Fruit fly (Drosophila melanogaster) whole organism, embryonic: ENCODE data around the gene ebi.

ENCODE experiments used
- Adf1 ChIP-seq: fragments of 200-800 bp; sonication (Bioruptor generic); IDR thresholded peaks from 2 replicates; pipeline ENCODE4 v1.3.6; 2022; ENCODE audit warnings: missing biosample characterization, missing genetic modification characterization
- Atf6 ChIP-seq: fragments of 200-800 bp; sonication (Bioruptor generic); IDR thresholded peaks from 2 replicates; pipeline ENCODE4 v1.3.6; 2022; ENCODE audit warnings: missing biosample characterization, missing genetic modification characterization
- Bgb ChIP-seq: fragments of 200-800 bp; sonication (Bioruptor generic); IDR thresholded peaks from 2 replicates; pipeline ENCODE4 v1.3.6; 2022; ENCODE audit warnings: missing biosample characterization, missing genetic modification characterization; ENCODE audit not compliant: partially characterized antibody
- CG10321 ChIP-seq: fragments of 200-800 bp; sonication (Bioruptor generic); IDR thresholded peaks from 2 replicates; pipeline ENCODE4 v1.3.6; 2022; ENCODE audit warnings: missing biosample characterization, missing genetic modification characterization
- CG10366 ChIP-seq: fragments of 200-800 bp; sonication (Bioruptor generic); IDR thresholded peaks from 2 replicates; pipeline ENCODE4 v1.3.6; 2022; ENCODE audit warnings: missing biosample characterization, missing genetic modification characterization
- CG11723 ChIP-seq: fragments of 200-800 bp; sonication (Bioruptor generic); optimal IDR thresholded peaks from 2 replicates; lab custom pipeline; 2017; ENCODE audit warnings: missing biosample characterization, mild to moderate bottlenecking, missing genetic modification characterization
- CG12299 ChIP-seq: fragments of 200-800 bp; sonication (Bioruptor generic); optimal IDR thresholded peaks from 2 replicates; lab custom pipeline; 2018; ENCODE audit warnings: missing biosample characterization, mild to moderate bottlenecking, missing genetic modification characterization
- CG1233 ChIP-seq: fragments of 200-800 bp; sonication (Bioruptor generic); optimal IDR thresholded peaks from 4 replicates; lab custom pipeline; 2018; ENCODE audit warnings: missing biosample characterization, mild to moderate bottlenecking, missing genetic modification characterization
- CG1792 ChIP-seq: fragments of 200-800 bp; sonication (Bioruptor generic); optimal IDR thresholded peaks from 2 replicates; lab custom pipeline; 2016; ENCODE audit warnings: missing biosample characterization, missing genetic modification characterization
- CG18619 ChIP-seq: fragments of 200-800 bp; sonication (Bioruptor generic); optimal IDR thresholded peaks from 3 replicates; lab custom pipeline; 2017; ENCODE audit warnings: missing biosample characterization, mild to moderate bottlenecking, missing genetic modification characterization
- CG3163 ChIP-seq: fragments of 200-800 bp; sonication (Bioruptor generic); optimal IDR thresholded peaks from 3 replicates; lab custom pipeline; 2016; ENCODE audit warnings: missing biosample characterization, missing genetic modification characterization
- CG3847 ChIP-seq: fragments of 200-800 bp; sonication (Bioruptor generic); IDR thresholded peaks from 2 replicates; pipeline ENCODE4 v1.3.6; 2022; ENCODE audit warnings: missing biosample characterization, missing genetic modification characterization
- CG4404 ChIP-seq: fragments of 200-800 bp; sonication (Bioruptor generic); IDR thresholded peaks from 2 replicates; pipeline ENCODE4 v1.3.6; 2022; ENCODE audit warnings: missing biosample characterization, missing genetic modification characterization
- CG4424 ChIP-seq: fragments of 200-800 bp; sonication (Bioruptor generic); optimal IDR thresholded peaks from 3 replicates; lab custom pipeline; 2016; ENCODE audit warnings: missing biosample characterization, missing genetic modification characterization
- CG4707 ChIP-seq: fragments of 200-800 bp; sonication (Bioruptor generic); optimal IDR thresholded peaks from 2 replicates; lab custom pipeline; 2018; ENCODE audit warnings: missing biosample characterization, mild to moderate bottlenecking, missing genetic modification characterization, moderate library complexity
- CG4820 ChIP-seq: fragments of 200-800 bp; sonication (Bioruptor generic); optimal IDR thresholded peaks from 3 replicates; lab custom pipeline; 2016; ENCODE audit warnings: missing biosample characterization, missing genetic modification characterization
- CG6175 ChIP-seq: fragments of 200-800 bp; sonication (Bioruptor generic); IDR thresholded peaks from 3 replicates; pipeline ENCODE4 v1.3.6; 2022; ENCODE audit warnings: missing biosample characterization, missing genetic modification characterization
- CG9727 ChIP-seq: fragments of 200-800 bp; sonication (Bioruptor generic); optimal IDR thresholded peaks from 3 replicates; lab custom pipeline; 2017; ENCODE audit warnings: missing biosample characterization, mild to moderate bottlenecking, missing genetic modification characterization
- Chrac-16 ChIP-seq: fragments of 200-800 bp; sonication (Bioruptor generic); optimal IDR thresholded peaks from 3 replicates; lab custom pipeline; 2016; ENCODE audit warnings: missing biosample characterization, missing genetic modification characterization
- CkIIα-i1 ChIP-seq: fragments of 200-800 bp; sonication (Bioruptor generic); IDR thresholded peaks from 2 replicates; pipeline ENCODE4 v1.3.6; 2022; ENCODE audit warnings: missing biosample characterization, missing genetic modification characterization
- Fer2 ChIP-seq: fragments of 200-800 bp; sonication (Bioruptor generic); optimal IDR thresholded peaks from 2 replicates; lab custom pipeline; 2018; ENCODE audit warnings: missing biosample characterization, mild to moderate bottlenecking, missing genetic modification characterization, moderate library complexity
- HmgD ChIP-seq: fragments of 200-800 bp; sonication (Bioruptor generic); optimal IDR thresholded peaks from 3 replicates; lab custom pipeline; 2016; ENCODE audit warnings: missing biosample characterization, missing genetic modification characterization
- Hr78 ChIP-seq, 2 experiments: fragments of 200-800 bp in 1 of 2; fragments of >200 bp in 1 of 2; sonication (Bioruptor generic) in 1 of 2; optimal IDR thresholded peaks; 2 replicates each; lab custom pipeline; 2017 to 2019; ENCODE audit warnings: missing biosample characterization in 2 of 2, missing genetic modification characterization in 2 of 2, mild to moderate bottlenecking in 1 of 2, moderate library complexity in 1 of 2
- Kr ChIP-seq: fragments of 200-800 bp; sonication (Bioruptor generic); optimal IDR thresholded peaks from 2 replicates; lab custom pipeline; 2017; ENCODE audit warnings: missing biosample characterization, mild to moderate bottlenecking, missing genetic modification characterization
- Lim3 ChIP-seq: fragments of 200-800 bp; sonication (Bioruptor generic); IDR thresholded peaks from 2 replicates; pipeline ENCODE4 v1.3.6; 2022; ENCODE audit warnings: missing biosample characterization, missing genetic modification characterization
- Mad ChIP-seq: fragments of 200-800 bp; sonication (Bioruptor generic); optimal IDR thresholded peaks from 2 replicates; lab custom pipeline; 2016; ENCODE audit warnings: missing biosample characterization, missing genetic modification characterization
- Mes4 ChIP-seq: fragments of 200-800 bp; sonication (Bioruptor generic); optimal IDR thresholded peaks from 2 replicates; lab custom pipeline; 2016; ENCODE audit warnings: missing biosample characterization, missing genetic modification characterization
- NC2β ChIP-seq: fragments of 200-800 bp; sonication (Bioruptor generic); optimal IDR thresholded peaks from 2 replicates; lab custom pipeline; 2016; ENCODE audit warnings: missing biosample characterization, missing genetic modification characterization
- Ssrp ChIP-seq: fragments of 200-800 bp; sonication (Bioruptor generic); optimal IDR thresholded peaks from 2 replicates; lab custom pipeline; 2018; ENCODE audit warnings: missing biosample characterization, mild to moderate bottlenecking, missing genetic modification characterization, moderate library complexity
- Trl ChIP-seq, 3 experiments: fragments of >200 bp in 2 of 3; fragments of 200-800 bp in 1 of 3; sonication (Bioruptor generic) in 1 of 3; optimal IDR thresholded peaks; 2 replicates in 1 of 3; 3 replicates in 2 of 3; lab custom pipeline; 2016 to 2017; ENCODE audit warnings: missing biosample characterization in 1 of 3, missing genetic modification characterization in 1 of 3
- aop ChIP-seq: fragments of 200-800 bp; sonication (Bioruptor generic); IDR thresholded peaks from 2 replicates; pipeline ENCODE4 v1.3.6; 2022; ENCODE audit warnings: missing biosample characterization, missing genetic modification characterization
- ash1 ChIP-seq: fragments of 200-800 bp; sonication (Bioruptor generic); optimal IDR thresholded peaks from 2 replicates; lab custom pipeline; 2018; ENCODE audit warnings: missing biosample characterization, mild to moderate bottlenecking, missing genetic modification characterization
- ato ChIP-seq: fragments of 200-800 bp; sonication (Bioruptor generic); IDR thresholded peaks from 2 replicates; pipeline ENCODE4 v1.3.6; 2022; ENCODE audit warnings: missing biosample characterization, missing genetic modification characterization; ENCODE audit not compliant: partially characterized antibody
- cg ChIP-seq: fragments of 200-800 bp; sonication (Bioruptor generic); optimal IDR thresholded peaks from 3 replicates; lab custom pipeline; 2019; ENCODE audit warnings: missing biosample characterization, mild to moderate bottlenecking, missing genetic modification characterization, moderate library complexity
- chif ChIP-seq, 2 experiments: fragments of 200-800 bp; sonication (Bioruptor generic); optimal IDR thresholded peaks; 3 replicates each; lab custom pipeline; 2016; ENCODE audit warnings: missing biosample characterization in 2 of 2, missing genetic modification characterization in 2 of 2
- dmrt99B ChIP-seq: fragments of 200-800 bp; sonication (Bioruptor generic); optimal IDR thresholded peaks from 2 replicates; lab custom pipeline; 2018; ENCODE audit warnings: missing biosample characterization, mild to moderate bottlenecking, missing genetic modification characterization, moderate library complexity
- ftz-f1 ChIP-seq: fragments of 200-800 bp; sonication (Bioruptor generic); optimal IDR thresholded peaks from 2 replicates; lab custom pipeline; 2016; ENCODE audit warnings: missing biosample characterization, missing genetic modification characterization
- gsb ChIP-seq: fragments of 200-800 bp; sonication (Bioruptor generic); IDR thresholded peaks from 2 replicates; pipeline ENCODE4 v1.3.6; 2022; ENCODE audit warnings: missing biosample characterization, missing genetic modification characterization
- jigr1 ChIP-seq: fragments of 200-800 bp; sonication (Bioruptor generic); IDR thresholded peaks from 3 replicates; pipeline ENCODE4 v1.3.6; 2022; ENCODE audit warnings: missing biosample characterization, missing genetic modification characterization
- kah ChIP-seq: fragments of 200-800 bp; sonication (Bioruptor generic); optimal IDR thresholded peaks from 2 replicates; lab custom pipeline; 2018; ENCODE audit warnings: missing biosample characterization, mild to moderate bottlenecking, missing genetic modification characterization
- klu ChIP-seq: fragments of 200-800 bp; sonication (Bioruptor generic); IDR thresholded peaks from 2 replicates; pipeline ENCODE4 v1.3.6; 2022; ENCODE audit warnings: missing biosample characterization, missing genetic modification characterization
- pb ChIP-seq: fragments of 200-800 bp; sonication (Bioruptor generic); optimal IDR thresholded peaks from 3 replicates; lab custom pipeline; 2016; ENCODE audit warnings: missing biosample characterization, missing genetic modification characterization
- ranshi ChIP-seq: fragments of 200-800 bp; sonication (Bioruptor generic); IDR thresholded peaks from 2 replicates; pipeline ENCODE4 v1.3.6; 2022; ENCODE audit warnings: missing biosample characterization, missing genetic modification characterization
- rib ChIP-seq: fragments of 200-800 bp; sonication (Bioruptor generic); IDR thresholded peaks from 2 replicates; pipeline ENCODE4 v1.3.6; 2022; ENCODE audit warnings: missing biosample characterization, missing genetic modification characterization
- schlank ChIP-seq: fragments of 200-800 bp; sonication (Bioruptor generic); optimal IDR thresholded peaks from 2 replicates; lab custom pipeline; 2018; ENCODE audit warnings: missing biosample characterization, mild to moderate bottlenecking, missing genetic modification characterization
- shn ChIP-seq: fragments of 200-800 bp; sonication (Bioruptor generic); optimal IDR thresholded peaks from 3 replicates; lab custom pipeline; 2016; ENCODE audit warnings: missing biosample characterization, missing genetic modification characterization
- sqz ChIP-seq: fragments of 200-800 bp; sonication (Bioruptor generic); optimal IDR thresholded peaks from 3 replicates; lab custom pipeline; 2018; ENCODE audit warnings: missing biosample characterization, mild to moderate bottlenecking, missing genetic modification characterization
- tna ChIP-seq: fragments of 200-800 bp; sonication (Bioruptor generic); IDR thresholded peaks from 2 replicates; pipeline ENCODE4 v1.3.6; 2022; ENCODE audit warnings: missing biosample characterization, missing genetic modification characterization; ENCODE audit not compliant: partially characterized antibody
- ttk ChIP-seq: fragments of 200-800 bp; sonication (Bioruptor generic); IDR thresholded peaks from 2 replicates; pipeline ENCODE4 v2.1.2; 2022; ENCODE audit warnings: missing biosample characterization, missing genetic modification characterization

ebi gene

dm6 chr2L:414593-415399 is at the start of gene ebi, which contains the start of gene AP-2alpha (continued):
- TF ChIP-seq CG3847 (peak; percentile 94), CkIIα-i1 (GFP tag; lab: Robert Waterston, UW) (no peak), CG1792 (GFP tag; lab: Kevin White, UChicago) (peak; percentile 85), Bgb (GFP tag; lab: Robert Waterston, UW) (no peak), dmrt99B (tag; lab: Kevin White, UChicago) (no peak), NC2β (peak; percentile 95), CG4404 (peak; percentile 92), CG3163 (GFP tag; lab: Kevin White, UChicago) (peak; percentile 86), ftz-f1 (GFP tag; lab: Kevin White, UChicago) (peak; percentile 79), ranshi (GFP tag; lab: Robert Waterston, UW) (peak; percentile 88; the same call in 1 of the 2 replicates), Kr (GFP tag; lab: Kevin White, UChicago) (peak; percentile 29), CG4424 (GFP tag; lab: Kevin White, UChicago) (peak; percentile 92), CG11723 (GFP tag; lab: Kevin White, UChicago) (peak; percentile 68), HmgD (GFP tag; lab: Kevin White, UChicago) (peak; percentile 97), CG10366 (GFP tag; lab: Robert Waterston, UW) (peak; percentile 85), pb (GFP tag; lab: Kevin White, UChicago) (peak; percentile 89), Ssrp (tag; lab: Kevin White, UChicago) (peak; percentile 84), CG18619 (GFP tag; lab: Kevin White, UChicago) (peak; percentile 87), CG1233 (GFP tag; lab: Kevin White, UChicago) (peak; percentile 76), rib (GFP tag; lab: Robert Waterston, UW) (peak; percentile 86), ttk (GFP tag; lab: Robert Waterston, UW) (peak; percentile 75), Chrac-16 (peak; percentile 93), sqz (peak; percentile 22), CG4820 (GFP tag; lab: Kevin White, UChicago) (peak; percentile 86), CG9727 (GFP tag; lab: Kevin White, UChicago) (peak; percentile 88), Trl (optimal IDR thresholded peaks at IDR 0.05; lab: Kevin White, UChicago) (no peak), Trl (GFP tag; optimal IDR thresholded peaks at IDR 0.05; lab: Kevin White, UChicago) (peak; percentile 90), gsb (GFP tag; lab: Robert Waterston, UW) (no peak), ash1 (GFP tag; lab: Kevin White, UChicago) (no peak), ato (GFP tag; lab: Robert Waterston, UW) (no peak), cg (no peak), Adf1 (GFP tag; lab: Robert Waterston, UW) (peak; percentile 67), Mad (GFP tag; lab: Kevin White, UChicago) (peak; percentile 84), Hr78 (GFP tag; optimal IDR thresholded peaks at IDR 0.05; lab: Kevin White, UChicago) (no peak), CG6175 (GFP tag; lab: Robert Waterston, UW) (peak; percentile 76), tna (no peak), aop (no peak), Lim3 (GFP tag; lab: Robert Waterston, UW) (peak; percentile 76), shn (peak; percentile 96), CG4707 (no peak), kah (GFP tag; lab: Kevin White, UChicago) (no peak), Mes4 (GFP tag; lab: Kevin White, UChicago) (peak; percentile 91), schlank (tag; lab: Kevin White, UChicago) (peak; percentile 67), chif (GFP tag; optimal IDR thresholded peaks at IDR 0.05; lab: Kevin White, UChicago) (peak; percentile 92 to 96), CG12299 (tag; lab: Kevin White, UChicago) (peak; percentile 71), CG10321 (GFP tag; lab: Robert Waterston, UW) (peak; percentile 44; the same call in 1 of the 2 replicates), klu (peak; percentile 89), Atf6 (GFP tag; lab: Robert Waterston, UW) (peak; percentile 85), Fer2 (tag; lab: Kevin White, UChicago) (peak; percentile 67), jigr1 (peak; percentile 84; the same call in 2 of the 3 replicates)
